Worm (Caenorhabditis elegans) whole organism, young adult: Measurements from ENCODE around the gene K08H10.6.
A peak's percentile ranks its signal among the peaks of the same experiment; 100 is the strongest.
"Not testable (repeated sequence)": the region's sequence is repeated elsewhere in the genome, so short reads cannot be mapped to it uniquely, and the experiment has no call there.

ENCODE experiments used
- C17E4.6 ChIP-seq: fragments of 200-800 bp; sonication (Bioruptor generic); IDR thresholded peaks from 2 replicates; pipeline ENCODE4 v1.3.6; 2022; ENCODE audit warnings: missing genetic modification reagents, missing genetic modification characterization, missing compliant biosample characterization
- D2030.7 ChIP-seq: fragments of 200-800 bp; sonication (Bioruptor generic); IDR thresholded peaks from 2 replicates; pipeline ENCODE4 v1.3.6; 2022; ENCODE audit warnings: missing genetic modification reagents, missing genetic modification characterization, missing compliant biosample characterization
- F23B12.7 ChIP-seq: sonication (generic microtip); optimal IDR thresholded peaks from 2 replicates; lab custom pipeline; 2017; ENCODE audit warnings: missing genetic modification characterization, mild to moderate bottlenecking, missing compliant biosample characterization, antibody characterized with exemption, moderate library complexity; ENCODE audit not compliant: insufficient read depth
- F39B2.1 ChIP-seq: fragments of 200-800 bp; sonication (Bioruptor generic); IDR thresholded peaks from 2 replicates; pipeline ENCODE4 v1.3.6; 2022; ENCODE audit warnings: missing genetic modification reagents, missing genetic modification characterization, missing compliant biosample characterization
- F49E8.2 ChIP-seq: sonication (generic microtip); optimal IDR thresholded peaks from 3 replicates; lab custom pipeline; 2017; ENCODE audit warnings: missing genetic modification characterization, mild to moderate bottlenecking, missing compliant biosample characterization, antibody characterized with exemption, moderate library complexity; ENCODE audit not compliant: insufficient read depth
- K12H6.12 ChIP-seq: fragments of 200-800 bp; sonication (Bioruptor generic); optimal IDR thresholded peaks from 2 replicates; lab custom pipeline; 2018; ENCODE audit warnings: mild to moderate bottlenecking, missing genetic modification characterization, missing compliant biosample characterization
- ZK185.1 ChIP-seq: sonication (generic microtip); optimal IDR thresholded peaks from 2 replicates; lab custom pipeline; 2016; ENCODE audit warnings: mild to moderate bottlenecking, missing genetic modification characterization, missing compliant biosample characterization; ENCODE audit not compliant: poor library complexity, severe bottlenecking
- aptf-2 ChIP-seq: fragments of 200-800 bp; sonication (Bioruptor generic); conservative IDR thresholded peaks from 2 replicates; pipeline ENCODE4 v1.3.6; 2022; ENCODE audit warnings: missing genetic modification reagents, missing genetic modification characterization, missing compliant biosample characterization
- aptf-3 ChIP-seq: fragments of 200-800 bp; sonication (Bioruptor generic); IDR thresholded peaks from 2 replicates; pipeline ENCODE4 v1.3.6; 2022; ENCODE audit warnings: missing genetic modification characterization, missing compliant biosample characterization
- atf-7 ChIP-seq: sonication (generic microtip); optimal IDR thresholded peaks from 2 replicates; lab custom pipeline; 2017; ENCODE audit warnings: mild to moderate bottlenecking, missing genetic modification characterization, missing compliant biosample characterization
- athp-1 ChIP-seq: sonication (generic microtip); optimal IDR thresholded peaks from 2 replicates; lab custom pipeline; 2017; ENCODE audit warnings: mild to moderate bottlenecking, missing genetic modification characterization, missing compliant biosample characterization
- cebp-1 ChIP-seq, 2 experiments: fragments of 200-800 bp in 1 of 2; sonication (Bioruptor generic) in 1 of 2; sonication (generic microtip) in 1 of 2; IDR thresholded peaks in 1 of 2; optimal IDR thresholded peaks in 1 of 2; 2 replicates each; pipeline versions ENCODE4 v1.3.6 to Lab custom; 2017 to 2022; ENCODE audit warnings: missing compliant biosample characterization in 2 of 2, missing genetic modification characterization in 2 of 2, mild to moderate bottlenecking in 1 of 2, missing genetic modification reagents in 1 of 2, moderate library complexity in 1 of 2
- ceh-27 ChIP-seq: fragments of 200-800 bp; sonication (Bioruptor generic); optimal IDR thresholded peaks from 2 replicates; lab custom pipeline; 2018; ENCODE audit warnings: mild to moderate bottlenecking, missing genetic modification characterization, moderate library complexity, missing compliant biosample characterization
- efl-1 ChIP-seq: fragments of 150-350 bp; optimal IDR thresholded peaks from 2 replicates; lab custom pipeline; 2014; ENCODE audit warnings: missing biosample characterization, missing genetic modification reagents, missing genetic modification characterization
- hmg-1.2 ChIP-seq: fragments of 200-800 bp; sonication (Bioruptor generic); IDR thresholded peaks from 2 replicates; pipeline ENCODE4 v1.3.6; 2022; ENCODE audit warnings: missing genetic modification reagents, missing genetic modification characterization, missing compliant biosample characterization
- let-607 ChIP-seq, 2 experiments: fragments of 200-800 bp in 1 of 2; sonication (Bioruptor generic) in 1 of 2; sonication (generic microtip) in 1 of 2; optimal IDR thresholded peaks; 2 replicates each; lab custom pipeline; 2016 to 2018; ENCODE audit warnings: mild to moderate bottlenecking in 2 of 2, missing compliant biosample characterization in 2 of 2, missing genetic modification characterization in 2 of 2, moderate library complexity in 2 of 2, missing genotype in 1 of 2
- lsl-1 ChIP-seq: fragments of 200-800 bp; sonication (Bioruptor generic); optimal IDR thresholded peaks from 2 replicates; lab custom pipeline; 2018; ENCODE audit warnings: mild to moderate bottlenecking, missing genetic modification characterization, moderate library complexity, missing compliant biosample characterization
- madf-8 ChIP-seq: fragments of 200-800 bp; sonication (Bioruptor generic); conservative IDR thresholded peaks from 2 replicates; pipeline ENCODE4 v1.3.6; 2022; ENCODE audit warnings: missing genetic modification reagents, missing genetic modification characterization, missing compliant biosample characterization
- mcd-1 ChIP-seq: fragments of 200-800 bp; sonication (Bioruptor generic); IDR thresholded peaks from 2 replicates; pipeline ENCODE4 v1.3.6; 2022; ENCODE audit warnings: missing genetic modification reagents, missing genetic modification characterization, missing compliant biosample characterization
- nhr-80 ChIP-seq: sonication (generic microtip); optimal IDR thresholded peaks from 2 replicates; lab custom pipeline; 2016; ENCODE audit warnings: missing genetic modification characterization, missing compliant biosample characterization
- rcor-1 ChIP-seq: fragments of 200-800 bp; sonication (Bioruptor generic); IDR thresholded peaks from 2 replicates; pipeline ENCODE4 v1.3.6; 2022; ENCODE audit warnings: missing genetic modification reagents, missing genetic modification characterization, missing compliant biosample characterization
- rec-8 ChIP-seq, 2 experiments: sonication (generic microtip); optimal IDR thresholded peaks; 2 replicates each; lab custom pipeline; 2016; ENCODE audit warnings: mild to moderate bottlenecking in 2 of 2, missing genetic modification characterization in 2 of 2, missing genetic modification reagents in 2 of 2, missing genotype in 2 of 2, missing biosample characterization in 1 of 2, missing compliant biosample characterization in 1 of 2, moderate library complexity in 1 of 2
- snpc-1.1 ChIP-seq: sonication (generic microtip); optimal IDR thresholded peaks from 2 replicates; lab custom pipeline; 2017; ENCODE audit warnings: missing genetic modification characterization, mild to moderate bottlenecking, missing compliant biosample characterization, antibody characterized with exemption, moderate library complexity, missing genotype, missing genetic modification reagents; ENCODE audit not compliant: insufficient read depth
- snpc-3.4 ChIP-seq: sonication (generic microtip); optimal IDR thresholded peaks from 2 replicates; lab custom pipeline; 2017; ENCODE audit warnings: missing genetic modification characterization, mild to moderate bottlenecking, missing compliant biosample characterization, antibody characterized with exemption, moderate library complexity, missing genotype, missing genetic modification reagents
- snpc-4 ChIP-seq, 5 experiments: fragments of 150-350 bp in 1 of 5; sonication (generic microtip) in 4 of 5; optimal IDR thresholded peaks; 2 replicates each; lab custom pipeline; 2014 to 2018; ENCODE audit warnings: missing genetic modification characterization in 5 of 5, missing biosample characterization in 3 of 5, antibody characterized with exemption in 2 of 5, mild to moderate bottlenecking in 2 of 5, missing compliant biosample characterization in 2 of 5, missing genotype in 2 of 5, moderate library complexity in 2 of 5, missing genetic modification reagents in 1 of 5
- tbp1 ChIP-seq: fragments of 200-800 bp; sonication (Bioruptor generic); optimal IDR thresholded peaks from 2 replicates; lab custom pipeline; 2018; ENCODE audit warnings: mild to moderate bottlenecking, missing genetic modification characterization, missing compliant biosample characterization
- unc-62 ChIP-seq: fragments of 150-350 bp; optimal IDR thresholded peaks from 2 replicates; lab custom pipeline; 2014; ENCODE audit warnings: missing biosample characterization, missing genetic modification reagents, missing genetic modification characterization
- xnd-1 ChIP-seq: sonication (generic microtip); optimal IDR thresholded peaks from 2 replicates; lab custom pipeline; 2016; ENCODE audit warnings: missing genotype, missing genetic modification reagents, missing genetic modification characterization, missing compliant biosample characterization

The K08H10.6 gene

ce11 chrV:10004048-10004761, 8.5 kb upstream of the K08H10.6 start, which contains the start of gene uda-1:
TSS of gene uda-1 (plus strand) at chrV:10004755.
- TF ChIP-seq rcor-1 (GFP tag; lab: Robert Waterston, UW) (0 out of 2 replicates have a peak, but pooled peaks have one; percentile 34), snpc-4 (tag; optimal IDR thresholded peaks at IDR 0.05; lab: Kevin White, UChicago) (peak in 3 of 4 experiments; percentile 42 to 95 (median 92)), hmg-1.2 (GFP tag; lab: Robert Waterston, UW) (peak; percentile 57), snpc-1.1 (tag; lab: Kevin White, UChicago) (peak; percentile 76)
- not testable (repeated sequence) for TF ChIP-seq snpc-4 (GFP tag; optimal IDR thresholded peaks at IDR 0.05; lab: Kevin White, UChicago)

DNA sequence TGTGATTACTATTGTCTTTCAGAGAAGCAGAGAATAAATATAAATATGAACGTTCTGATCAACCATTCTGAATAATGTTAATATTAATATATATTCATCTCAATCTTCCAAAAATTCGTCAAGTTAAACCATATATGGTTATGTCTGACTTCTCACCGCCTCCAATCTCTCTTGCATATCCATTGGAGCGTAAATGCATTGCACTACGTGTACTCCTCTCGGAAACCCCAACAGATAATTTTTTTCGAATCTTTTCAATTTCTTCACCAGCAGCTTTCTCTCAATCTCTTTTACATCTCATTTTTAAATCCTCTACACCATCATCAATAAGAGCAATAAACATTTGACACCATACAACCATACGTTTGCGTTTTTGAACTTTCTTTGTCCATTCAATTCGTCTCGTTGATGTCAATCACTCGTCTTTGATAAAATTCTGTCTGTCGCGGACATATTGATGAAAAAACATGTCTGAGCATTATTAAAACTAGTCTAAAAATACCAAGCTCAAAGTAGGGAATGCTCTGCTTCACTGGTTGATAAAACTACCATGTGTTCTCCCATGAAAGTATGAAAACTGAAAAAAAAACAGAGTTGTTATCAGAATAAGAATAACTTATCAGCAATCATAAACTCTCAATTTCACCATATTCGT, 7.8 kb upstream of the K08H10.6 start:
- peak; percentile 72 for TF ChIP-seq hmg-1.2 (GFP tag; lab: Robert Waterston, UW)
- peak; percentile 21 for TF ChIP-seq F49E8.2
- TF ChIP-seq tbp1 (GFP tag; lab: Kevin White, UChicago): no peak
- TF ChIP-seq xnd-1: no peak
- TF ChIP-seq mcd-1: peak; percentile 83
- peak; percentile 44 for TF ChIP-seq ZK185.1 (tag; lab: Kevin White, UChicago)
- no peak for TF ChIP-seq cebp-1 (GFP tag; IDR thresholded peaks at IDR 0.05; lab: Robert Waterston, UW)
- no peak for TF ChIP-seq cebp-1 (tag; optimal IDR thresholded peaks at IDR 0.05; lab: Kevin White, UChicago)
- TF ChIP-seq aptf-2 (GFP tag; lab: Robert Waterston, UW): 0 out of 2 replicates have a peak, but pooled peaks have one; percentile 39
- TF ChIP-seq madf-8: peak; percentile 32
- TF ChIP-seq snpc-1.1 (tag; lab: Kevin White, UChicago): peak; percentile 43
- peak; percentile 42 for TF ChIP-seq lsl-1 (GFP tag; lab: Kevin White, UChicago)
- peak; percentile 47 for TF ChIP-seq efl-1 (GFP tag; lab: Kevin White, UChicago)
- TF ChIP-seq C17E4.6 (GFP tag; lab: Robert Waterston, UW): no peak
- peak; percentile 56; the same call in 1 of the 2 replicates for TF ChIP-seq D2030.7
- TF ChIP-seq aptf-3 (GFP tag; lab: Robert Waterston, UW): no peak
- peak; percentile 7 for TF ChIP-seq atf-7 (tag; lab: Kevin White, UChicago)
- peak; percentile 12 for TF ChIP-seq F23B12.7
- TF ChIP-seq snpc-3.4: peak; percentile 73
- peak; percentile 81 for TF ChIP-seq nhr-80 (tag; lab: Kevin White, UChicago)
- no peak for TF ChIP-seq rec-8 (tag; optimal IDR thresholded peaks at IDR 0.05; lab: Kevin White, UChicago)
- peak; percentile 24 to 33 for TF ChIP-seq let-607 (tag; optimal IDR thresholded peaks at IDR 0.05; lab: Kevin White, UChicago)
- no peak for TF ChIP-seq F39B2.1
- peak; percentile 63 for TF ChIP-seq unc-62 (GFP tag; lab: Kevin White, UChicago)
- peak; percentile 2 for TF ChIP-seq K12H6.12 (tag; lab: Kevin White, UChicago)
- no peak for TF ChIP-seq snpc-4 (GFP tag; optimal IDR thresholded peaks at IDR 0.05; lab: Kevin White, UChicago)
- TF ChIP-seq snpc-4 (tag; optimal IDR thresholded peaks at IDR 0.05; lab: Kevin White, UChicago): peak in 1 of 4 experiments; percentile 7
- TF ChIP-seq athp-1 (tag; lab: Kevin White, UChicago): no peak

DNA sequence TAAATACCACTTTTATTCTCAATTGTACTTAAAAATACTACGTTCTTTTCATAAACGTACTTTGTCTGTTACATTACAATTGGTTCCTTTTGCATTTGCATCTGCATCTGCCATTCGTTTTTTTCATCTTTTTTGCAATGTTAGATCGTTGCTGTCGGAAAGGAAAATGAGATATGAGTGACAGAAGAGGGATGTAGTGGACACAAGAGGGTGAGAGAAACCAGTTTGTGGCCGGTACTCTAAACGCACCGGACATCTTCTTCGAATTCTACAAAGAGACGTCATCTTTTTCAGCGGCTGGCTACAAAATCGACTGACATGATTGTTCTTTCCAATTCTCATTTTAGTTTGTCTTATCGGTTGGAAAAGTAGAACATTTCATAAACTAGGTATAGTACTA, 7.0 kb upstream of the K08H10.6 start:
- no peak for TF ChIP-seq let-607 (tag; optimal IDR thresholded peaks at IDR 0.05; lab: Kevin White, UChicago)
- peak; percentile 13 for TF ChIP-seq ceh-27 (GFP tag; lab: Kevin White, UChicago)
